Worm (Caenorhabditis elegans): Measurements from ENCODE around the gene T01C3.2.
"Not testable (repeated sequence)": the region's sequence is repeated elsewhere in the genome, so short reads cannot be mapped to it uniquely, and the experiment has no call there.

T01C3.2 gene

DNA sequence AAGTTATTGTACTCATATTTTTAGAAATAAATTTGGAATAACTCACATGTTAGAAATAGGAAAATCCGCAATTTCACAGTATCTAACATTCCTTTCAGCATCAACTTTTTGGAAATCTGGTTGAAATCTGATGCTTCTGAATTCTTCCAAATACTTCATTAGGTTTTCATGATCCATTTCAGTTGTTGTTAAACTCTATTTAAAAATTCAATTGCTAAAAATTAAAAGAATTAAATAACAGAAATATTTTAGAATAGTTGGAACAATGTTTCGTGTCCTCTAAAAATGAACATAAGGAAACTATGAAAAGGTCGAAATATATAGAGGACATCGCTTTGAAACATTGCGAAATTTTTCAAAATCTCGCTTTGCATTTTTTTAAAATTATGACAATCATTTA, 40.4 kb downstream of the T01C3.2 start, which contains the start of gene cng-1:
cng-1 (minus strand) TSS at position 101 of the 400 bp plus-strand sequence.
- TF ChIP-seq sdz-38 (tag; optimal IDR thresholded peaks at IDR 0.05); die-1 (tag; optimal IDR thresholded peaks at IDR 0.05); attf-5 (GFP tag; optimal IDR thresholded peaks at IDR 0.05): not testable (repeated sequence)

ce11 chrV:15036769-15037168, 45.8 kb downstream of the T01C3.2 start, which contains the start of gene melo-3:
melo-3 (minus strand) TSS chrV:15036869.
- not testable (repeated sequence) for TF ChIP-seq madf-10 (tag; optimal IDR thresholded peaks at IDR 0.05); lin-35 (GFP tag; optimal IDR thresholded peaks at IDR 0.05); C06A6.2 (GFP tag; conservative IDR thresholded peaks at IDR 0.05)

Data from whole organism, young adult.